Worm (Caenorhabditis elegans) whole organism, late embryonic: Measurements from ENCODE around the gene amx-1.

ENCODE experiments used
- F13H6.1 ChIP-seq: sonication (generic microtip); optimal IDR thresholded peaks from 2 replicates; lab custom pipeline; 2016; ENCODE audit warnings: missing genetic modification characterization, missing compliant biosample characterization
- ahr-1 ChIP-seq: sonication (generic microtip); optimal IDR thresholded peaks from 2 replicates; lab custom pipeline; 2016; ENCODE audit warnings: missing genetic modification characterization, missing compliant biosample characterization
- ceh-18 ChIP-seq: sonication (generic microtip); optimal IDR thresholded peaks from 2 replicates; lab custom pipeline; 2016; ENCODE audit warnings: missing genetic modification characterization, missing compliant biosample characterization
- ceh-2 ChIP-seq: sonication (generic microtip); optimal IDR thresholded peaks from 2 replicates; lab custom pipeline; 2016; ENCODE audit warnings: missing genotype, missing genetic modification characterization, missing compliant biosample characterization
- ceh-24 ChIP-seq: sonication (generic microtip); optimal IDR thresholded peaks from 2 replicates; lab custom pipeline; 2016; ENCODE audit warnings: mild to moderate bottlenecking, missing genetic modification characterization, missing compliant biosample characterization
- ceh-31 ChIP-seq: sonication (generic microtip); optimal IDR thresholded peaks from 2 replicates; lab custom pipeline; 2016; ENCODE audit warnings: missing genetic modification characterization, missing compliant biosample characterization
- ceh-34 ChIP-seq: sonication (generic microtip); optimal IDR thresholded peaks from 2 replicates; lab custom pipeline; 2016; ENCODE audit warnings: mild to moderate bottlenecking, missing genetic modification characterization, missing compliant biosample characterization
- ceh-45 ChIP-seq: fragments of 200-800 bp; sonication (Bioruptor generic); IDR thresholded peaks from 2 replicates; pipeline ENCODE4 v1.3.6; 2022; ENCODE audit warnings: missing genetic modification reagents, missing genetic modification characterization, missing compliant biosample characterization
- ceh-48 ChIP-seq: sonication (generic microtip); optimal IDR thresholded peaks from 2 replicates; lab custom pipeline; 2016; ENCODE audit warnings: missing genetic modification characterization, inconsistent platforms, missing compliant biosample characterization
- che-1 ChIP-seq: sonication (generic microtip); optimal IDR thresholded peaks from 2 replicates; lab custom pipeline; 2016; ENCODE audit warnings: mild to moderate bottlenecking, missing genetic modification characterization, missing compliant biosample characterization
- dmd-4 ChIP-seq: sonication (generic microtip); optimal IDR thresholded peaks from 2 replicates; lab custom pipeline; 2016; ENCODE audit warnings: borderline replicate concordance, missing genetic modification characterization, missing compliant biosample characterization
- eyg-1 ChIP-seq: sonication (generic microtip); optimal IDR thresholded peaks from 2 replicates; lab custom pipeline; 2016; ENCODE audit warnings: missing genotype, missing genetic modification characterization, missing compliant biosample characterization
- fkh-6 ChIP-seq: sonication (generic microtip); optimal IDR thresholded peaks from 2 replicates; lab custom pipeline; 2016; ENCODE audit warnings: missing genetic modification characterization, missing compliant biosample characterization
- gmeb-2 ChIP-seq: sonication (generic microtip); optimal IDR thresholded peaks from 2 replicates; lab custom pipeline; 2016; ENCODE audit warnings: missing genetic modification characterization, inconsistent platforms, missing compliant biosample characterization
- hlh-13 ChIP-seq: fragments of 200-800 bp; sonication (Bioruptor generic); optimal IDR thresholded peaks from 2 replicates; lab custom pipeline; 2018; ENCODE audit warnings: mild to moderate bottlenecking, missing genetic modification characterization, missing compliant biosample characterization
- hlh-30 ChIP-seq: sonication (generic microtip); optimal IDR thresholded peaks from 2 replicates; lab custom pipeline; 2017; ENCODE audit warnings: antibody characterized with exemption, missing genetic modification characterization, missing compliant biosample characterization; ENCODE audit not compliant: insufficient read depth
- lim-6 ChIP-seq: sonication (generic microtip); optimal IDR thresholded peaks from 2 replicates; lab custom pipeline; 2016; ENCODE audit warnings: missing genetic modification characterization, missing compliant biosample characterization
- mec-3 ChIP-seq: sonication (generic microtip); optimal IDR thresholded peaks from 2 replicates; lab custom pipeline; 2016; ENCODE audit warnings: borderline replicate concordance, missing genetic modification characterization, missing compliant biosample characterization
- nfya-1 ChIP-seq: sonication (generic microtip); optimal IDR thresholded peaks from 2 replicates; lab custom pipeline; 2017; ENCODE audit warnings: missing genetic modification characterization, mild to moderate bottlenecking, missing compliant biosample characterization, antibody characterized with exemption, moderate library complexity
- odd-2 ChIP-seq: sonication (generic microtip); optimal IDR thresholded peaks from 2 replicates; lab custom pipeline; 2017; ENCODE audit warnings: antibody characterized with exemption, mild to moderate bottlenecking, missing genetic modification characterization, missing compliant biosample characterization
- pax-1 ChIP-seq: fragments of 150-350 bp; optimal IDR thresholded peaks from 2 replicates; lab custom pipeline; 2014; ENCODE audit warnings: missing biosample characterization, missing genetic modification characterization
- pros-1 ChIP-seq: fragments of 150-350 bp; optimal IDR thresholded peaks from 2 replicates; lab custom pipeline; 2014; ENCODE audit warnings: missing biosample characterization, missing genetic modification reagents, missing genetic modification characterization
- ref-2 ChIP-seq: sonication (generic microtip); optimal IDR thresholded peaks from 2 replicates; lab custom pipeline; 2016; ENCODE audit warnings: missing genetic modification characterization, missing compliant biosample characterization
- rnt-1 ChIP-seq: sonication (generic microtip); optimal IDR thresholded peaks from 2 replicates; lab custom pipeline; 2016; ENCODE audit warnings: missing genetic modification characterization, missing compliant biosample characterization
- tbx-2 ChIP-seq: sonication (generic microtip); optimal IDR thresholded peaks from 2 replicates; lab custom pipeline; 2016; ENCODE audit warnings: missing genetic modification characterization, missing compliant biosample characterization
- tbx-7 ChIP-seq: sonication (generic microtip); optimal IDR thresholded peaks from 2 replicates; lab custom pipeline; 2016; ENCODE audit warnings: missing genotype, missing genetic modification characterization, missing compliant biosample characterization
- unc-3 ChIP-seq, 2 experiments: fragments of 200-800 bp in 1 of 2; sonication (Bioruptor generic) in 1 of 2; sonication (generic microtip) in 1 of 2; conservative IDR thresholded peaks in 1 of 2; optimal IDR thresholded peaks in 1 of 2; 2 replicates each; pipeline versions ENCODE4 v1.3.6 to Lab custom; 2016 to 2022; ENCODE audit warnings: missing compliant biosample characterization in 2 of 2, missing genetic modification characterization in 2 of 2, missing genetic modification reagents in 1 of 2
- unc-42 ChIP-seq: sonication (generic microtip); optimal IDR thresholded peaks from 2 replicates; lab custom pipeline; 2016; ENCODE audit warnings: missing genotype, missing genetic modification characterization, missing compliant biosample characterization
- unc-55 ChIP-seq: sonication (generic microtip); optimal IDR thresholded peaks from 2 replicates; lab custom pipeline; 2017; ENCODE audit warnings: missing biosample characterization, missing genetic modification reagents, missing genetic modification characterization

Gene amx-1

ce11 chrIII:3786427-3786935 lies 35.7 kb upstream of the amx-1 start, which contains the start of gene acy-3:
acy-3 (minus strand) TSS chrIII:3786477.
- TF ChIP-seq che-1 (tag; lab: Kevin White, UChicago), result peak; percentile 7
- TF ChIP-seq unc-3 (GFP tag; conservative IDR thresholded peaks at IDR 0.05; lab: Robert Waterston, UW), result no peak
- TF ChIP-seq unc-3 (tag; optimal IDR thresholded peaks at IDR 0.05; lab: Kevin White, UChicago), result no peak
- TF ChIP-seq tbx-7 (tag; lab: Kevin White, UChicago), result no peak
- TF ChIP-seq ceh-18 (tag; lab: Kevin White, UChicago), result peak; percentile 56
- TF ChIP-seq F13H6.1 (tag; lab: Kevin White, UChicago), result peak; percentile 70
- TF ChIP-seq ceh-2 (tag; lab: Kevin White, UChicago), result peak; percentile 13
- no peak for TF ChIP-seq dmd-4 (tag; lab: Kevin White, UChicago)
- TF ChIP-seq mec-3 (tag; lab: Kevin White, UChicago), result no peak
- TF ChIP-seq ceh-48 (tag; lab: Kevin White, UChicago), result no peak
- peak; percentile 32 for TF ChIP-seq ceh-31 (tag; lab: Kevin White, UChicago)
- TF ChIP-seq nfya-1 (tag; lab: Kevin White, UChicago), result peak; percentile 47
- peak; percentile 13 for TF ChIP-seq hlh-30 (tag; lab: Kevin White, UChicago)
- peak; percentile 60 for TF ChIP-seq unc-55
- TF ChIP-seq ref-2, result peak; percentile 64
- TF ChIP-seq tbx-2, result peak; percentile 44
- TF ChIP-seq eyg-1 (tag; lab: Kevin White, UChicago), result no peak
- peak; percentile 73 for TF ChIP-seq rnt-1
- peak; percentile 3 for TF ChIP-seq gmeb-2
- TF ChIP-seq ceh-34, result peak; percentile 40

- TF ChIP-seq unc-42 (tag; lab: Kevin White, UChicago), result peak; percentile 94
- peak; percentile 14 for TF ChIP-seq pros-1 (tag; lab: Kevin White, UChicago)
- no peak for TF ChIP-seq pax-1
- peak; percentile 73 for TF ChIP-seq ceh-31 (tag; lab: Kevin White, UChicago)
- no peak for TF ChIP-seq ceh-24
- TF ChIP-seq ahr-1 (tag; lab: Kevin White, UChicago), result no peak
Measured at ce11 chrIII:3789688-3790371, 32.4 kb upstream of the amx-1 start.

- TF ChIP-seq nfya-1 (tag; lab: Kevin White, UChicago) (peak; percentile 92), dmd-4 (tag; lab: Kevin White, UChicago) (no peak)
Measured at ce11 chrIII:3790855-3791254, 31.3 kb upstream of the amx-1 start.

- TF ChIP-seq nfya-1 (tag; lab: Kevin White, UChicago), result no peak
- TF ChIP-seq lim-6 (tag; lab: Kevin White, UChicago), result no peak
- TF ChIP-seq ceh-2 (tag; lab: Kevin White, UChicago), result no peak
- TF ChIP-seq ceh-48 (tag; lab: Kevin White, UChicago), result no peak
- TF ChIP-seq fkh-6 (tag; lab: Kevin White, UChicago), result no peak
- TF ChIP-seq odd-2 (tag; lab: Kevin White, UChicago), result no peak
- TF ChIP-seq, all 69 proteins: peak for 0
Measured at ce11 chrIII:3795933-3796332, 26.3 kb upstream of the amx-1 start.

- TF ChIP-seq ceh-45 (GFP tag; lab: Robert Waterston, UW) (no peak), ceh-48 (tag; lab: Kevin White, UChicago) (no peak), tbx-2 (peak; percentile 17), hlh-30 (tag; lab: Kevin White, UChicago) (peak; percentile 49), rnt-1 (peak; percentile 57), unc-3 (GFP tag; conservative IDR thresholded peaks at IDR 0.05; lab: Robert Waterston, UW) (no peak), unc-3 (tag; optimal IDR thresholded peaks at IDR 0.05; lab: Kevin White, UChicago) (no peak), hlh-13 (no peak), pax-1 (peak; percentile 4)
Measured at ce11 chrIII:3797180-3798026, 24.8 kb upstream of the amx-1 start.
